Worm (Caenorhabditis elegans) whole organism, L4 larva: Measurements from ENCODE around the gene cysl-3.
A peak's percentile ranks its signal among the peaks of the same experiment; 100 is the strongest.

ENCODE experiments used
- duxl-1 ChIP-seq: sonication (generic microtip); optimal IDR thresholded peaks from 2 replicates; lab custom pipeline; 2016; ENCODE audit warnings: mild to moderate bottlenecking, missing genetic modification characterization, moderate library complexity, missing compliant biosample characterization; ENCODE audit not compliant: poor library complexity
- lin-39 ChIP-seq: fragments of 150-350 bp; optimal IDR thresholded peaks from 2 replicates; lab custom pipeline; 2014; ENCODE audit warnings: missing biosample characterization, missing genetic modification reagents, missing genetic modification characterization
- lsy-2 ChIP-seq, 2 experiments: fragments of 150-350 bp in 1 of 2; sonication (generic microtip) in 1 of 2; optimal IDR thresholded peaks; 2 replicates each; lab custom pipeline; 2014 to 2017; ENCODE audit warnings: missing biosample characterization in 2 of 2, missing genetic modification characterization in 2 of 2
- mep-1 ChIP-seq: fragments of 150-350 bp; sonication (generic microtip); optimal IDR thresholded peaks from 3 replicates; lab custom pipeline; 2014; ENCODE audit warnings: missing biosample characterization, missing genetic modification characterization
- nhr-11 ChIP-seq: fragments of 150-350 bp; optimal IDR thresholded peaks from 2 replicates; lab custom pipeline; 2014; ENCODE audit warnings: missing biosample characterization, missing genetic modification characterization
- nhr-76 ChIP-seq: fragments of 150-350 bp; optimal IDR thresholded peaks from 2 replicates; lab custom pipeline; 2014; ENCODE audit warnings: missing biosample characterization, missing genetic modification characterization
- pha-4 ChIP-seq, 2 experiments: fragments of 150-350 bp in 1 of 2; fragments of 200-800 bp in 1 of 2; sonication (Bioruptor generic) in 1 of 2; IDR thresholded peaks in 1 of 2; optimal IDR thresholded peaks in 1 of 2; 2 replicates each; pipeline versions ENCODE4 v1.3.6 to Lab custom; 2014 to 2022; ENCODE audit warnings: missing genetic modification characterization in 2 of 2, missing genetic modification reagents in 2 of 2, missing biosample characterization in 1 of 2, missing compliant biosample characterization in 1 of 2
- php-3 ChIP-seq: fragments of 200-800 bp; sonication (Bioruptor generic); IDR thresholded peaks from 2 replicates; pipeline ENCODE4 v1.3.6; 2022; ENCODE audit warnings: missing genetic modification reagents, missing genetic modification characterization, missing compliant biosample characterization
- unc-130 ChIP-seq: sonication (generic microtip); optimal IDR thresholded peaks from 2 replicates; lab custom pipeline; 2016; ENCODE audit warnings: missing genetic modification reagents, missing genetic modification characterization, missing compliant biosample characterization
- unc-62 ChIP-seq, 3 experiments: fragments of 150-350 bp in 1 of 3; sonication (generic microtip); optimal IDR thresholded peaks in 2 of 3; peaks in 1 of 3; 1 replicate in 1 of 3; 2 replicates in 2 of 3; lab custom pipeline; 2014 to 2017; ENCODE audit warnings: missing biosample characterization in 3 of 3, missing genetic modification characterization in 3 of 3, missing genetic modification reagents in 3 of 3, missing genotype in 1 of 3
- ztf-11 ChIP-seq: fragments of 150-350 bp; optimal IDR thresholded peaks from 2 replicates; lab custom pipeline; 2014; ENCODE audit warnings: missing biosample characterization, missing genetic modification characterization

DNA sequence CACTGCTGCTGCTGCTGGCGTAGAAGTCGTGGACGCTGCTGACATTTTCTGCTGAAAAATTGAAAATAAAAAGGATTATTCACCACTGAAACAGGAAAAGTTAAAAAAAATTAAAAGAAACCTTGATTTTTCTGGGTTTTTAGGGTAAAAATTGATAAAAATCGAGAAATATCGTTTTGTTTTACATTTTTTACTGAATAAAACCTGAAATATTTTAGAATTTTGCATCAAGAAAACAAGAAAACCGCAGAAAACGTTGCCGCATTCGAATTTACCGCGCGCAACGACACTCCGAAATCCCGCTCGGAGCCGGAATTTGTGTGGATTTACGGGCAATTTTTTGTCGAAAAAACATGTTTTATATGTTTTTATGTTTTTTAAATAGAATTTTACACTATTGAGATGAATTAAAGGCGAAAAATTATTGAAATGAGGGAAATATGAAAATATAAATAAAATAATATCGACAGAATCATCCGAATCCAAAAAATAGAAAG, 16.5 kb downstream of the cysl-3 start, which contains the start of gene chk-1:
- TF ChIP-seq lin-39: no peak
- TF ChIP-seq duxl-1 (tag; lab: Kevin White, UChicago): no peak
- TF ChIP-seq pha-4 (GFP tag; IDR thresholded peaks at IDR 0.05; lab: Robert Waterston, UW): no peak
- peak; percentile 24 for TF ChIP-seq pha-4 (tag; optimal IDR thresholded peaks at IDR 0.05; lab: Kevin White, UChicago)
- no peak for TF ChIP-seq unc-130 (GFP tag; lab: Kevin White, UChicago)
- no peak for TF ChIP-seq lsy-2 (tag; optimal IDR thresholded peaks at IDR 0.05; lab: Kevin White, UChicago)
- no peak for TF ChIP-seq ztf-11 (tag; lab: Kevin White, UChicago)
- no peak for TF ChIP-seq unc-62 (GFP tag; optimal IDR thresholded peaks at IDR 0.05 in 1 of 2; lab: Kevin White, UChicago)
- no peak for TF ChIP-seq unc-62 (tag; optimal IDR thresholded peaks at IDR 0.05; lab: Kevin White, UChicago)
- TF ChIP-seq nhr-76 (tag; lab: Kevin White, UChicago): no peak
- TF ChIP-seq php-3 (GFP tag; lab: Robert Waterston, UW): no peak
- TF ChIP-seq nhr-11 (tag; lab: Kevin White, UChicago): no peak
- TF ChIP-seq mep-1 (tag; lab: Kevin White, UChicago): no peak
